Worm (Caenorhabditis elegans): ENCODE results near the gene gcy-19.

DNA sequence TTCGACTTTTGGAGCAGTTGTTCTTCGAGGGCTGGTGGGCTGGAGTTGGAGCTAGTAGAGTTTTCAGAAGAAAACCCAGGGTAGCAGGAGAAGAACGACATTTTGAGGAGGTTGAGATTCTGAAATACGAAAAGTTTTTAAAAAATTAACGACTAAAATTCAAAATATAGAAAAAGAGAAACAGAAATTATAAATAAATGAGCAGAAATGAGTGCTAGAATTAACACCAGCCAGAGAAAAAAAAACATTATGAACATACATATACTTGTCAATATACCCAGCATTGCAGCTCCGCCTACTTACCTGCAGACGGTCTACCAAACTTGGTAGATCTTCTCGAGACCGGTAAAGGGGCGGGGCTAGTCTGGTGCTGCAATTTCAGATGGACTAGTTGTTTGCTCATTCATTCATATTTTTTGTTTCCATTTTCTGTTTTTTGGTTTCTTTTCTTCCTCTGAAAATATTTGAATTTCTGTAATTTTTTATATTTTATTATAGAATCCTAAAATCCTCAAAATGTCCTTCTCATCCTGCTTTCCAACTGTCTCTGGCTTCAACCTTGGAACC lies 52.6 kb downstream of the gcy-19 start, which contains the start of the genes ZC239.20 and ZC239.21:
- TF ChIP-seq snpc-4 (tag; optimal IDR thresholded peaks at IDR 0.05) = no peak
- no peak for TF ChIP-seq R02D3.7 (tag; optimal IDR thresholded peaks at IDR 0.05)
- TF ChIP-seq ama-1 (optimal IDR thresholded peaks at IDR 0.05) = no peak
- TF ChIP-seq egl-27 (tag; optimal IDR thresholded peaks at IDR 0.05) = no peak
- no peak for TF ChIP-seq aly-2 (tag; optimal IDR thresholded peaks at IDR 0.05)
- no peak for TF ChIP-seq mdl-1 (tag; optimal IDR thresholded peaks at IDR 0.05)
- TF ChIP-seq nhr-129 (tag; optimal IDR thresholded peaks at IDR 0.05) = no peak
- no peak for TF ChIP-seq nhr-11 (tag; optimal IDR thresholded peaks at IDR 0.05)
- TF ChIP-seq nhr-6 (tag; optimal IDR thresholded peaks at IDR 0.05) = no peak
- no peak for TF ChIP-seq unc-62 (GFP tag; optimal IDR thresholded peaks at IDR 0.05)
- TF ChIP-seq elt-1 (tag; optimal IDR thresholded peaks at IDR 0.05) = no peak
- no peak for TF ChIP-seq ztf-11 (tag; optimal IDR thresholded peaks at IDR 0.05)
- TF ChIP-seq zag-1 (tag; optimal IDR thresholded peaks at IDR 0.05) = no peak

Measured in whole organism, L2 larva.